Worm (Caenorhabditis elegans) whole organism, L4 larva: ENCODE data around the gene tomm-20.
A peak's percentile ranks its signal among the peaks of the same experiment; 100 is the strongest.

Source experiments
- D1046.2 ChIP-seq: fragments of 200-800 bp; sonication (Bioruptor generic); IDR thresholded peaks from 2 replicates; pipeline ENCODE4 v1.3.6; 2022; ENCODE audit warnings: missing genetic modification characterization, missing compliant biosample characterization
- F37D6.2 ChIP-seq: sonication (generic microtip); optimal IDR thresholded peaks from 2 replicates; lab custom pipeline; 2016; ENCODE audit warnings: mild to moderate bottlenecking, missing genetic modification characterization, missing compliant biosample characterization
- F49E8.2 ChIP-seq: sonication (generic microtip); optimal IDR thresholded peaks from 2 replicates; lab custom pipeline; 2016; ENCODE audit warnings: missing compliant biosample characterization, mild to moderate bottlenecking, missing genetic modification characterization, borderline replicate concordance
- T20F7.1 ChIP-seq: fragments of 200-800 bp; sonication (Bioruptor generic); optimal IDR thresholded peaks from 2 replicates; lab custom pipeline; 2018; ENCODE audit warnings: mild to moderate bottlenecking, missing genetic modification characterization, missing compliant biosample characterization
- T26A8.4 ChIP-seq: fragments of 200-800 bp; sonication (Bioruptor generic); IDR thresholded peaks from 2 replicates; pipeline ENCODE4 v1.3.6; 2022; ENCODE audit warnings: missing genetic modification characterization, missing compliant biosample characterization
- Y105C5A.15 ChIP-seq: fragments of 200-800 bp; sonication (Bioruptor generic); IDR thresholded peaks from 2 replicates; pipeline ENCODE4 v1.3.6; 2022; ENCODE audit warnings: missing genetic modification characterization, missing compliant biosample characterization
- Y48G9A.11 ChIP-seq: fragments of 200-800 bp; sonication (Bioruptor generic); IDR thresholded peaks from 2 replicates; pipeline ENCODE4 v1.3.6; 2022; ENCODE audit warnings: missing genetic modification reagents, missing genetic modification characterization, missing compliant biosample characterization
- Y5F2A.4 ChIP-seq: fragments of 200-800 bp; sonication (Bioruptor generic); optimal IDR thresholded peaks from 2 replicates; lab custom pipeline; 2018; ENCODE audit warnings: mild to moderate bottlenecking, missing genetic modification characterization, missing compliant biosample characterization
- arid-1 ChIP-seq: fragments of 200-800 bp; sonication (Bioruptor generic); conservative IDR thresholded peaks from 2 replicates; pipeline ENCODE4 v1.3.6; 2022; ENCODE audit warnings: missing genetic modification reagents, missing genetic modification characterization, missing compliant biosample characterization
- ceh-20 ChIP-seq: fragments of 200-800 bp; sonication (Bioruptor generic); IDR thresholded peaks from 2 replicates; pipeline ENCODE4 v1.3.6; 2022; ENCODE audit warnings: missing genetic modification reagents, missing genetic modification characterization, missing compliant biosample characterization
- ceh-28 ChIP-seq: fragments of 150-350 bp; optimal IDR thresholded peaks from 2 replicates; lab custom pipeline; 2014; ENCODE audit warnings: missing biosample characterization, missing genetic modification reagents, missing genetic modification characterization
- ceh-32 ChIP-seq: sonication (generic microtip); optimal IDR thresholded peaks from 2 replicates; lab custom pipeline; 2016; ENCODE audit warnings: mild to moderate bottlenecking, missing genetic modification characterization, missing compliant biosample characterization; ENCODE audit not compliant: poor library complexity
- ceh-44 ChIP-seq: fragments of 200-800 bp; sonication (Bioruptor generic); IDR thresholded peaks from 2 replicates; pipeline ENCODE4 v1.3.6; 2022; ENCODE audit warnings: missing genetic modification reagents, missing genetic modification characterization, missing compliant biosample characterization
- ceh-82 ChIP-seq: sonication (generic microtip); optimal IDR thresholded peaks from 2 replicates; lab custom pipeline; 2017; ENCODE audit warnings: missing biosample characterization, missing genetic modification characterization
- cey-2 ChIP-seq: sonication (generic microtip); optimal IDR thresholded peaks from 3 replicates; lab custom pipeline; 2017; ENCODE audit warnings: missing genetic modification characterization, mild to moderate bottlenecking, missing compliant biosample characterization, antibody characterized with exemption, borderline replicate concordance; ENCODE audit not compliant: insufficient read depth
- ctbp-1 ChIP-seq: fragments of 200-800 bp; sonication (Bioruptor generic); IDR thresholded peaks from 2 replicates; pipeline ENCODE4 v1.3.6; 2022; ENCODE audit warnings: missing genetic modification reagents, missing genetic modification characterization, missing compliant biosample characterization
- daf-16 ChIP-seq, 3 experiments: sonication (generic microtip); optimal IDR thresholded peaks; 2 replicates each; lab custom pipeline; 2016 to 2017; ENCODE audit warnings: missing genetic modification characterization in 3 of 3, missing genetic modification reagents in 3 of 3, mild to moderate bottlenecking in 2 of 3, missing compliant biosample characterization in 2 of 3, missing biosample characterization in 1 of 3, moderate library complexity in 1 of 3
- daf-19 ChIP-seq: fragments of 200-800 bp; sonication (Bioruptor generic); conservative IDR thresholded peaks from 2 replicates; pipeline ENCODE4 v1.3.6; 2022; ENCODE audit warnings: missing genetic modification characterization, missing compliant biosample characterization
- dmd-6 ChIP-seq: fragments of 200-800 bp; sonication (Bioruptor generic); IDR thresholded peaks from 2 replicates; pipeline ENCODE4 v1.3.6; 2022; ENCODE audit warnings: missing genetic modification reagents, missing genetic modification characterization, missing compliant biosample characterization
- dmd-9 ChIP-seq: fragments of 200-800 bp; sonication (Bioruptor generic); IDR thresholded peaks from 2 replicates; pipeline ENCODE4 v1.3.6; 2022; ENCODE audit warnings: missing genetic modification reagents, missing genetic modification characterization, missing compliant biosample characterization
- duxl-1 ChIP-seq: sonication (generic microtip); optimal IDR thresholded peaks from 2 replicates; lab custom pipeline; 2016; ENCODE audit warnings: mild to moderate bottlenecking, missing genetic modification characterization, moderate library complexity, missing compliant biosample characterization; ENCODE audit not compliant: poor library complexity
- dve-1 ChIP-seq: sonication (generic microtip); optimal IDR thresholded peaks from 2 replicates; lab custom pipeline; 2017; ENCODE audit warnings: antibody characterized with exemption, mild to moderate bottlenecking, missing genetic modification characterization, missing compliant biosample characterization; ENCODE audit not compliant: insufficient read depth
- hif-1 ChIP-seq, 2 experiments: sonication (generic microtip); optimal IDR thresholded peaks; 2 replicates each; lab custom pipeline; 2016 to 2017; ENCODE audit warnings: missing compliant biosample characterization in 2 of 2, missing genetic modification characterization in 2 of 2, missing genetic modification reagents in 2 of 2, missing genotype in 2 of 2, mild to moderate bottlenecking in 1 of 2
- hlh-11 ChIP-seq: fragments of 200-800 bp; sonication (Bioruptor generic); optimal IDR thresholded peaks from 2 replicates; lab custom pipeline; 2018; ENCODE audit warnings: mild to moderate bottlenecking, missing genetic modification characterization, missing compliant biosample characterization
- jun-1 ChIP-seq: fragments of 150-350 bp; optimal IDR thresholded peaks from 2 replicates; lab custom pipeline; 2014; ENCODE audit warnings: missing biosample characterization, missing genetic modification reagents, missing genetic modification characterization
- lin-1 ChIP-seq: fragments of 200-800 bp; sonication (Bioruptor generic); IDR thresholded peaks from 2 replicates; pipeline ENCODE4 v1.3.6; 2022; ENCODE audit warnings: missing genetic modification reagents, missing genetic modification characterization, missing compliant biosample characterization
- lin-38 ChIP-seq: fragments of 200-800 bp; sonication (Bioruptor generic); IDR thresholded peaks from 2 replicates; pipeline ENCODE4 v1.3.6; 2022; ENCODE audit warnings: missing genetic modification reagents, missing genetic modification characterization, missing compliant biosample characterization
- madf-9 ChIP-seq: fragments of 200-800 bp; sonication (Bioruptor generic); conservative IDR thresholded peaks from 2 replicates; pipeline ENCODE4 v1.3.6; 2022; ENCODE audit warnings: missing genetic modification reagents, missing genetic modification characterization, missing compliant biosample characterization
- mdl-1 ChIP-seq, 2 experiments: fragments of 150-350 bp in 1 of 2; sonication (generic microtip) in 1 of 2; optimal IDR thresholded peaks; 2 replicates each; lab custom pipeline; 2014 to 2017; ENCODE audit warnings: missing biosample characterization in 2 of 2, missing genetic modification characterization in 2 of 2
- mep-1 ChIP-seq: fragments of 150-350 bp; sonication (generic microtip); optimal IDR thresholded peaks from 3 replicates; lab custom pipeline; 2014; ENCODE audit warnings: missing biosample characterization, missing genetic modification characterization
- mes-2 ChIP-seq: sonication (generic microtip); optimal IDR thresholded peaks from 2 replicates; lab custom pipeline; 2016; ENCODE audit warnings: missing genotype, mild to moderate bottlenecking, missing genetic modification characterization, missing compliant biosample characterization; ENCODE audit not compliant: poor library complexity, severe bottlenecking
- mxl-3 ChIP-seq: fragments of 200-800 bp; sonication (Bioruptor generic); optimal IDR thresholded peaks from 2 replicates; lab custom pipeline; 2018; ENCODE audit warnings: mild to moderate bottlenecking, missing genetic modification characterization, missing compliant biosample characterization
- nhr-28 ChIP-seq: fragments of 150-350 bp; optimal IDR thresholded peaks from 2 replicates; lab custom pipeline; 2014; ENCODE audit warnings: missing biosample characterization, missing genetic modification characterization
- nhr-42 ChIP-seq: fragments of 200-800 bp; sonication (Bioruptor generic); IDR thresholded peaks from 2 replicates; pipeline ENCODE4 v1.3.6; 2022; ENCODE audit warnings: missing genetic modification characterization, missing compliant biosample characterization
- nhr-77 ChIP-seq: fragments of 150-350 bp; optimal IDR thresholded peaks from 2 replicates; lab custom pipeline; 2014; ENCODE audit warnings: missing biosample characterization, missing genetic modification characterization
- php-3 ChIP-seq: fragments of 200-800 bp; sonication (Bioruptor generic); IDR thresholded peaks from 2 replicates; pipeline ENCODE4 v1.3.6; 2022; ENCODE audit warnings: missing genetic modification reagents, missing genetic modification characterization, missing compliant biosample characterization
- pqm-1 ChIP-seq: sonication (generic microtip); optimal IDR thresholded peaks from 2 replicates; lab custom pipeline; 2017; ENCODE audit warnings: missing biosample characterization, missing genetic modification characterization
- rbr-2 ChIP-seq: sonication (generic microtip); optimal IDR thresholded peaks from 2 replicates; lab custom pipeline; 2016; ENCODE audit warnings: missing genotype, missing genetic modification characterization, missing compliant biosample characterization
- saeg-2 ChIP-seq: fragments of 200-800 bp; sonication (Bioruptor generic); IDR thresholded peaks from 2 replicates; pipeline ENCODE4 v1.3.6; 2022; ENCODE audit warnings: missing genetic modification reagents, missing genetic modification characterization, missing compliant biosample characterization
- snpc-4 ChIP-seq: fragments of 150-350 bp; optimal IDR thresholded peaks from 2 replicates; lab custom pipeline; 2014; ENCODE audit warnings: missing biosample characterization, missing genetic modification characterization
- spr-3 ChIP-seq: fragments of 200-800 bp; sonication (Bioruptor generic); optimal IDR thresholded peaks from 2 replicates; lab custom pipeline; 2018; ENCODE audit warnings: mild to moderate bottlenecking, missing genetic modification characterization, missing compliant biosample characterization
- unc-62 ChIP-seq, 3 experiments: fragments of 150-350 bp in 1 of 3; sonication (generic microtip); optimal IDR thresholded peaks in 2 of 3; peaks in 1 of 3; 1 replicate in 1 of 3; 2 replicates in 2 of 3; lab custom pipeline; 2014 to 2017; ENCODE audit warnings: missing biosample characterization in 3 of 3, missing genetic modification characterization in 3 of 3, missing genetic modification reagents in 3 of 3, missing genotype in 1 of 3
- zfp-3 ChIP-seq: fragments of 200-800 bp; sonication (Bioruptor generic); conservative IDR thresholded peaks from 2 replicates; pipeline ENCODE4 v1.3.6; 2022; ENCODE audit warnings: missing genetic modification reagents, missing genetic modification characterization, missing compliant biosample characterization
- ztf-7 ChIP-seq: fragments of 150-350 bp; optimal IDR thresholded peaks from 2 replicates; lab custom pipeline; 2014; ENCODE audit warnings: missing biosample characterization, missing genetic modification characterization

Gene tomm-20

ce11 chrV:12296122-12296521, 47.1 kb downstream of the tomm-20 start (continued):
- TF ChIP-seq jun-1 (tag; lab: Kevin White, UChicago), result no peak
- TF ChIP-seq spr-3 (GFP tag; lab: Kevin White, UChicago), result no peak
- no peak for TF ChIP-seq daf-16 (GFP tag; optimal IDR thresholded peaks at IDR 0.05; lab: Kevin White, UChicago)
- peak; percentile 43 for TF ChIP-seq daf-16 (tag; optimal IDR thresholded peaks at IDR 0.05; lab: Kevin White, UChicago)
- no peak for TF ChIP-seq php-3 (GFP tag; lab: Robert Waterston, UW)
- no peak for TF ChIP-seq snpc-4 (tag; lab: Kevin White, UChicago)
- TF ChIP-seq ctbp-1 (GFP tag; lab: Robert Waterston, UW), result no peak
- no peak for TF ChIP-seq ztf-7 (tag; lab: Kevin White, UChicago)
- peak; percentile 22 for TF ChIP-seq dve-1 (tag; lab: Kevin White, UChicago)
- no peak for TF ChIP-seq hif-1 (tag; optimal IDR thresholded peaks at IDR 0.05; lab: Kevin White, UChicago)
- TF ChIP-seq nhr-28 (tag; lab: Kevin White, UChicago), result peak; percentile 29
- no peak for TF ChIP-seq nhr-42 (GFP tag; lab: Robert Waterston, UW)
- no peak for TF ChIP-seq T26A8.4 (GFP tag; lab: Robert Waterston, UW)
- no peak for TF ChIP-seq ceh-82 (tag; lab: Kevin White, UChicago)
- TF ChIP-seq pqm-1 (tag; lab: Kevin White, UChicago), result peak; percentile 51
- no peak for TF ChIP-seq Y105C5A.15 (GFP tag; lab: Robert Waterston, UW)
- TF ChIP-seq mep-1, result no peak
- TF ChIP-seq nhr-77 (tag; lab: Kevin White, UChicago), result peak; percentile 18
- TF ChIP-seq dmd-6 (GFP tag; lab: Robert Waterston, UW), result 0 out of 2 replicates have a peak, but pooled peaks have one; percentile 25
- TF ChIP-seq ceh-28, result no peak
- TF ChIP-seq, all 104 proteins: peak for 6

ce11 chrV:12295520-12295919, 47.7 kb downstream of the tomm-20 start:
- TF ChIP-seq mep-1, result no peak
- TF ChIP-seq duxl-1 (tag; lab: Kevin White, UChicago), result no peak
- TF ChIP-seq F49E8.2 (tag; lab: Kevin White, UChicago), result no peak
- TF ChIP-seq zfp-3, result no peak
- TF ChIP-seq lin-1 (GFP tag; lab: Robert Waterston, UW), result no peak
- no peak for TF ChIP-seq T20F7.1
- no peak for TF ChIP-seq Y48G9A.11
- no peak for TF ChIP-seq daf-19 (GFP tag; lab: Robert Waterston, UW)
- no peak for TF ChIP-seq arid-1
- TF ChIP-seq Y105C5A.15 (GFP tag; lab: Robert Waterston, UW), result no peak
- TF ChIP-seq mes-2 (tag; lab: Kevin White, UChicago), result no peak
- TF ChIP-seq nhr-28 (tag; lab: Kevin White, UChicago), result no peak
- no peak for TF ChIP-seq lin-38 (GFP tag; lab: Robert Waterston, UW)
- TF ChIP-seq Y5F2A.4 (GFP tag; lab: Kevin White, UChicago), result no peak
- TF ChIP-seq ceh-20 (GFP tag; lab: Robert Waterston, UW), result no peak
- TF ChIP-seq ceh-44, result no peak
- TF ChIP-seq dmd-9 (GFP tag; lab: Robert Waterston, UW), result no peak
- TF ChIP-seq rbr-2, result no peak
- TF ChIP-seq D1046.2 (GFP tag; lab: Robert Waterston, UW), result no peak
- no peak for TF ChIP-seq madf-9 (GFP tag; lab: Robert Waterston, UW)

- TF ChIP-seq cey-2 (no peak), ceh-32 (tag; lab: Kevin White, UChicago) (no peak), duxl-1 (tag; lab: Kevin White, UChicago) (no peak), D1046.2 (GFP tag; lab: Robert Waterston, UW) (no peak), hlh-11 (tag; lab: Kevin White, UChicago) (peak; percentile 8), saeg-2 (GFP tag; lab: Robert Waterston, UW) (no peak), mxl-3 (GFP tag; lab: Kevin White, UChicago) (peak; percentile 47), mes-2 (tag; lab: Kevin White, UChicago) (no peak), unc-62 (GFP tag; optimal IDR thresholded peaks at IDR 0.05 in 1 of 2; lab: Kevin White, UChicago) (peak in 1 of 2 experiments; percentile 93), unc-62 (tag; optimal IDR thresholded peaks at IDR 0.05; lab: Kevin White, UChicago) (no peak), mdl-1 (tag; optimal IDR thresholded peaks at IDR 0.05; lab: Kevin White, UChicago) (peak in 1 of 2 experiments; percentile 39), F37D6.2 (tag; lab: Kevin White, UChicago) (no peak), nhr-28 (tag; lab: Kevin White, UChicago) (peak; percentile 44)
These were observed 48.3 kb downstream of the tomm-20 start for ce11 chrV:12295015-12295414.
